Fruit fly (Drosophila melanogaster) whole organism, embryonic: ENCODE results near the gene trem.

Source experiments
- Awh ChIP-seq: fragments of 200-800 bp; sonication (Bioruptor generic); IDR thresholded peaks from 2 replicates; pipeline ENCODE4, ENCODE4 v1.3.6; 2022; ENCODE audit warnings: missing biosample characterization, missing genetic modification characterization
- BEAF-32 ChIP-seq: fragments of 200-800 bp; sonication (Bioruptor generic); optimal IDR thresholded peaks from 3 replicates; lab custom pipeline; 2017; ENCODE audit warnings: missing biosample characterization, missing genetic modification characterization, mild to moderate bottlenecking, moderate library complexity, missing genetic modification reagents
- Bdp1 ChIP-seq: fragments of 200-800 bp; sonication (Bioruptor generic); optimal IDR thresholded peaks from 3 replicates; lab custom pipeline; 2016; ENCODE audit warnings: missing biosample characterization, missing genetic modification characterization
- CG10565 ChIP-seq: fragments of 200-800 bp; sonication (Bioruptor generic); optimal IDR thresholded peaks from 3 replicates; lab custom pipeline; 2016; ENCODE audit warnings: missing biosample characterization, mild to moderate bottlenecking, missing genetic modification characterization
- CG10959 ChIP-seq: fragments of 200-800 bp; sonication (Bioruptor generic); IDR thresholded peaks from 2 replicates; pipeline ENCODE4 v1.3.6; 2022; ENCODE audit warnings: missing biosample characterization, missing genetic modification characterization
- CG11398 ChIP-seq: fragments of 200-800 bp; sonication (Bioruptor generic); optimal IDR thresholded peaks from 2 replicates; lab custom pipeline; 2016; ENCODE audit warnings: missing biosample characterization, missing genetic modification characterization
- CG14014 ChIP-seq: fragments of 200-800 bp; sonication (Bioruptor generic); IDR thresholded peaks from 2 replicates; pipeline ENCODE4 v1.3.6; 2022; ENCODE audit warnings: missing biosample characterization, missing genetic modification characterization
- CG14050 ChIP-seq: fragments of 200-800 bp; sonication (Bioruptor generic); IDR thresholded peaks from 3 replicates; pipeline ENCODE4 v1.3.6; 2022; ENCODE audit warnings: missing biosample characterization, missing genetic modification characterization
- CG14441 ChIP-seq: fragments of 200-800 bp; sonication (Bioruptor generic); IDR thresholded peaks from 2 replicates; pipeline ENCODE4 v1.3.6; 2022; ENCODE audit warnings: missing biosample characterization, missing genetic modification characterization
- CG14667 ChIP-seq: fragments of 200-800 bp; sonication (Bioruptor generic); IDR thresholded peaks from 2 replicates; pipeline ENCODE4 v1.3.6; 2022; ENCODE audit warnings: missing biosample characterization, missing genetic modification characterization
- CG15073 ChIP-seq: fragments of 200-800 bp; sonication (Bioruptor generic); optimal IDR thresholded peaks from 2 replicates; lab custom pipeline; 2016; ENCODE audit warnings: missing biosample characterization, missing genetic modification characterization
- CG17802 ChIP-seq: fragments of 200-800 bp; sonication (Bioruptor generic); optimal IDR thresholded peaks from 2 replicates; lab custom pipeline; 2018; ENCODE audit warnings: missing biosample characterization, mild to moderate bottlenecking, missing genetic modification characterization, moderate library complexity
- CG18764 ChIP-seq: fragments of 200-800 bp; sonication (Bioruptor generic); optimal IDR thresholded peaks from 3 replicates; lab custom pipeline; 2016; ENCODE audit warnings: missing biosample characterization, missing genetic modification characterization
- CG30020 ChIP-seq: fragments of 200-800 bp; optimal IDR thresholded peaks from 2 replicates; lab custom pipeline; 2019; ENCODE audit warnings: missing biosample characterization, mild to moderate bottlenecking, missing genetic modification characterization, moderate library complexity
- CG3847 ChIP-seq: fragments of 200-800 bp; sonication (Bioruptor generic); IDR thresholded peaks from 2 replicates; pipeline ENCODE4 v1.3.6; 2022; ENCODE audit warnings: missing biosample characterization, missing genetic modification characterization
- CG43689 ChIP-seq: fragments of 200-800 bp; sonication (Bioruptor generic); IDR thresholded peaks from 2 replicates; pipeline ENCODE4 v1.3.6; 2022; ENCODE audit warnings: missing biosample characterization, missing genetic modification characterization
- CG4707 ChIP-seq: fragments of 200-800 bp; sonication (Bioruptor generic); optimal IDR thresholded peaks from 2 replicates; lab custom pipeline; 2018; ENCODE audit warnings: missing biosample characterization, mild to moderate bottlenecking, missing genetic modification characterization, moderate library complexity
- CG7963 ChIP-seq: fragments of 200-800 bp; sonication (Bioruptor generic); IDR thresholded peaks from 3 replicates; pipeline ENCODE4 v1.3.6; 2022; ENCODE audit warnings: missing biosample characterization, missing genetic modification characterization; ENCODE audit not compliant: partially characterized antibody
- CG7987 ChIP-seq: fragments of 200-800 bp; sonication (Bioruptor generic); optimal IDR thresholded peaks from 2 replicates; lab custom pipeline; 2018; ENCODE audit warnings: missing biosample characterization, mild to moderate bottlenecking, missing genetic modification characterization, moderate library complexity
- CG8388 ChIP-seq: fragments of 200-800 bp; sonication (Bioruptor generic); optimal IDR thresholded peaks from 2 replicates; lab custom pipeline; 2019; ENCODE audit warnings: missing biosample characterization, mild to moderate bottlenecking, missing genetic modification characterization, moderate library complexity
- CG9817 ChIP-seq: fragments of 200-800 bp; sonication (Bioruptor generic); optimal IDR thresholded peaks from 2 replicates; lab custom pipeline; 2018; ENCODE audit warnings: missing biosample characterization, mild to moderate bottlenecking, missing genetic modification characterization, moderate library complexity
- Chrac-16 ChIP-seq: fragments of 200-800 bp; sonication (Bioruptor generic); optimal IDR thresholded peaks from 3 replicates; lab custom pipeline; 2016; ENCODE audit warnings: missing biosample characterization, missing genetic modification characterization
- Doc3 ChIP-seq: fragments of 200-800 bp; sonication (Bioruptor generic); IDR thresholded peaks from 3 replicates; pipeline ENCODE4 v1.3.6; 2022; ENCODE audit warnings: missing biosample characterization, missing genetic modification characterization; ENCODE audit not compliant: partially characterized antibody
- Dp ChIP-seq: fragments of 200-800 bp; sonication (Bioruptor generic); optimal IDR thresholded peaks from 2 replicates; lab custom pipeline; 2018; ENCODE audit warnings: missing biosample characterization, mild to moderate bottlenecking, missing genetic modification characterization, moderate library complexity
- Dref ChIP-seq: fragments of 200-800 bp; sonication (Bioruptor generic); IDR thresholded peaks from 2 replicates; pipeline ENCODE4 v1.3.6; 2022; ENCODE audit warnings: missing biosample characterization, missing genetic modification characterization
- E2f1 ChIP-seq: fragments of 200-800 bp; sonication (Bioruptor generic); IDR thresholded peaks from 2 replicates; pipeline ENCODE4 v1.3.6; 2022; ENCODE audit warnings: missing biosample characterization, missing genetic modification characterization
- E2f2 ChIP-seq: fragments of 200-800 bp; sonication (Bioruptor generic); IDR thresholded peaks from 2 replicates; pipeline ENCODE4 v1.3.6; 2022; ENCODE audit warnings: missing biosample characterization, missing genetic modification characterization
- Ets97D ChIP-seq: fragments of 200-800 bp; sonication (Bioruptor generic); optimal IDR thresholded peaks from 3 replicates; lab custom pipeline; 2016; ENCODE audit warnings: missing biosample characterization, missing genetic modification characterization
- Hand ChIP-seq: fragments of 200-800 bp; sonication (Bioruptor generic); optimal IDR thresholded peaks from 2 replicates; lab custom pipeline; 2017; ENCODE audit warnings: mild to moderate bottlenecking, missing biosample characterization, missing genetic modification reagents, missing genetic modification characterization
- Mrtf ChIP-seq: fragments of 200-800 bp; sonication (Bioruptor generic); IDR thresholded peaks from 3 replicates; pipeline ENCODE4 v1.3.6; 2022; ENCODE audit warnings: missing biosample characterization, missing genetic modification characterization
- NfI ChIP-seq: fragments of 200-800 bp; sonication (Bioruptor generic); optimal IDR thresholded peaks from 3 replicates; lab custom pipeline; 2018; ENCODE audit warnings: missing biosample characterization, mild to moderate bottlenecking, missing genetic modification characterization, moderate library complexity
- Side ChIP-seq: fragments of 200-800 bp; sonication (Bioruptor generic); optimal IDR thresholded peaks from 2 replicates; lab custom pipeline; 2016; ENCODE audit warnings: missing biosample characterization, missing genetic modification characterization
- Sin3A ChIP-seq: fragments of >200 bp; optimal IDR thresholded peaks from 2 replicates; lab custom pipeline; 2018
- Sry-δ ChIP-seq: fragments of 200-800 bp; sonication (Bioruptor generic); optimal IDR thresholded peaks from 2 replicates; lab custom pipeline; 2016; ENCODE audit warnings: missing biosample characterization, missing genetic modification characterization
- Tbp ChIP-seq: fragments of >200 bp; optimal IDR thresholded peaks from 2 replicates; lab custom pipeline; 2018; ENCODE audit warnings: missing biosample characterization, missing genetic modification characterization
- amos ChIP-seq: fragments of 200-800 bp; sonication (Bioruptor generic); IDR thresholded peaks from 2 replicates; pipeline ENCODE4 v1.3.6; 2022; ENCODE audit warnings: missing biosample characterization, missing genetic modification characterization; ENCODE audit not compliant: partially characterized antibody
- ash1 ChIP-seq: fragments of 200-800 bp; sonication (Bioruptor generic); optimal IDR thresholded peaks from 2 replicates; lab custom pipeline; 2018; ENCODE audit warnings: missing biosample characterization, mild to moderate bottlenecking, missing genetic modification characterization
- ato ChIP-seq: fragments of 200-800 bp; sonication (Bioruptor generic); IDR thresholded peaks from 2 replicates; pipeline ENCODE4 v1.3.6; 2022; ENCODE audit warnings: missing biosample characterization, missing genetic modification characterization; ENCODE audit not compliant: partially characterized antibody
- cato ChIP-seq: fragments of 200-800 bp; sonication (Bioruptor generic); optimal IDR thresholded peaks from 2 replicates; lab custom pipeline; 2016; ENCODE audit warnings: missing biosample characterization, missing genetic modification characterization, borderline replicate concordance
- chif ChIP-seq, 2 experiments: fragments of 200-800 bp; sonication (Bioruptor generic); optimal IDR thresholded peaks; 3 replicates each; lab custom pipeline; 2016; ENCODE audit warnings: missing biosample characterization in 2 of 2, missing genetic modification characterization in 2 of 2
- dan ChIP-seq: fragments of 200-800 bp; sonication (Bioruptor generic); IDR thresholded peaks from 2 replicates; pipeline ENCODE4 v1.3.6; 2022; ENCODE audit warnings: missing biosample characterization, missing genetic modification characterization
- ftz-f1 ChIP-seq: fragments of 200-800 bp; sonication (Bioruptor generic); optimal IDR thresholded peaks from 2 replicates; lab custom pipeline; 2016; ENCODE audit warnings: missing biosample characterization, missing genetic modification characterization
- gsb ChIP-seq: fragments of 200-800 bp; sonication (Bioruptor generic); IDR thresholded peaks from 2 replicates; pipeline ENCODE4 v1.3.6; 2022; ENCODE audit warnings: missing biosample characterization, missing genetic modification characterization
- inv ChIP-seq: fragments of 200-800 bp; sonication (Bioruptor generic); IDR thresholded peaks from 2 replicates; pipeline ENCODE4 v1.3.6; 2022; ENCODE audit warnings: missing biosample characterization, missing genetic modification characterization; ENCODE audit not compliant: partially characterized antibody
- org-1 ChIP-seq: fragments of 200-800 bp; sonication (Bioruptor generic); optimal IDR thresholded peaks from 2 replicates; lab custom pipeline; 2017; ENCODE audit warnings: missing biosample characterization, missing genetic modification characterization
- pfk ChIP-seq: fragments of 200-800 bp; sonication (Bioruptor generic); optimal IDR thresholded peaks from 2 replicates; lab custom pipeline; 2018; ENCODE audit warnings: missing biosample characterization, mild to moderate bottlenecking, missing genetic modification characterization, moderate library complexity
- pum ChIP-seq: fragments of 200-800 bp; sonication (Bioruptor generic); optimal IDR thresholded peaks from 2 replicates; lab custom pipeline; 2016; ENCODE audit warnings: missing biosample characterization, missing genetic modification characterization
- run ChIP-seq: fragments of 200-800 bp; sonication (Bioruptor generic); optimal IDR thresholded peaks from 3 replicates; lab custom pipeline; 2018; ENCODE audit warnings: missing biosample characterization, mild to moderate bottlenecking, missing genetic modification characterization
- salm ChIP-seq: fragments of 200-800 bp; sonication (Bioruptor generic); optimal IDR thresholded peaks from 2 replicates; lab custom pipeline; 2018; ENCODE audit warnings: missing biosample characterization, mild to moderate bottlenecking, missing genetic modification characterization
- stwl ChIP-seq: fragments of 200-800 bp; sonication (Bioruptor generic); optimal IDR thresholded peaks from 3 replicates; lab custom pipeline; 2018; ENCODE audit warnings: missing biosample characterization, mild to moderate bottlenecking, missing genetic modification characterization, moderate library complexity
- tap ChIP-seq: fragments of 200-800 bp; optimal IDR thresholded peaks from 3 replicates; lab custom pipeline; 2019; ENCODE audit warnings: missing biosample characterization, mild to moderate bottlenecking, missing genetic modification characterization, moderate library complexity

Gene trem

dm6 chr3R:20035887-20036286 is 4.8 kb upstream of the trem start, which contains the start of gene Regnase-1 (continued):
- TF ChIP-seq Chrac-16 (GFP tag; lab: Kevin White, UChicago) = peak; percentile 59
- peak; percentile 93 for TF ChIP-seq salm
- peak; percentile 80 to 93 for TF ChIP-seq chif (GFP tag; optimal IDR thresholded peaks at IDR 0.05; lab: Kevin White, UChicago)
- peak; percentile 94 for TF ChIP-seq ash1 (GFP tag; lab: Kevin White, UChicago)
- peak; percentile 79 for TF ChIP-seq pum (GFP tag; lab: Kevin White, UChicago)
- peak; percentile 88 for TF ChIP-seq CG11398 (GFP tag; lab: Kevin White, UChicago)
- peak; percentile 87 for TF ChIP-seq tap (tag; lab: Kevin White, UChicago)
- TF ChIP-seq CG30020 (tag; lab: Kevin White, UChicago) = peak; percentile 63
- TF ChIP-seq cato (GFP tag; lab: Kevin White, UChicago) = peak; percentile 74
- no peak for TF ChIP-seq CG10565
- TF ChIP-seq CG14014 (GFP tag; lab: Robert Waterston, UW) = peak; percentile 87; the same call in 1 of the 2 replicates
- peak; percentile 65; the same call in 2 of the 3 replicates for TF ChIP-seq CG14050 (GFP tag; lab: Robert Waterston, UW)
- TF ChIP-seq Side (GFP tag; lab: Kevin White, UChicago) = peak; percentile 92
- peak; percentile 100 for TF ChIP-seq Sry-δ (GFP tag; lab: Kevin White, UChicago)
- TF ChIP-seq E2f2 (GFP tag; lab: Robert Waterston, UW) = peak; percentile 98
- no peak for TF ChIP-seq Tbp
- TF ChIP-seq CG10959 (GFP tag; lab: Robert Waterston, UW) = peak; percentile 82
- peak; percentile 89 for TF ChIP-seq Awh (GFP tag; lab: Robert Waterston, UW)
- TF ChIP-seq inv (GFP tag; lab: Robert Waterston, UW) = peak; percentile 92
- TF ChIP-seq ftz-f1 (GFP tag; lab: Kevin White, UChicago) = no peak
- TF ChIP-seq Hand (GFP tag; lab: Kevin White, UChicago) = peak; percentile 88
- TF ChIP-seq NfI (GFP tag; lab: Kevin White, UChicago) = peak; percentile 97
- TF ChIP-seq Sin3A (lab: Kevin White, UChicago) = peak; percentile 51
- TF ChIP-seq CG43689 (GFP tag; lab: Robert Waterston, UW) = peak; percentile 76
- TF ChIP-seq CG7987 = peak; percentile 98
- TF ChIP-seq Dref (GFP tag; lab: Robert Waterston, UW) = peak; percentile 99
- peak; percentile 66 for TF ChIP-seq CG17802 (tag; lab: Kevin White, UChicago)
- peak; percentile 96 for TF ChIP-seq BEAF-32 (GFP tag; lab: Kevin White, UChicago)
- TF ChIP-seq Bdp1 (GFP tag; lab: Kevin White, UChicago) = peak; percentile 81
- peak; percentile 90 for TF ChIP-seq E2f1 (GFP tag; lab: Robert Waterston, UW)
- TF ChIP-seq CG15073 (GFP tag; lab: Kevin White, UChicago) = no peak
- peak; percentile 96 for TF ChIP-seq ato (GFP tag; lab: Robert Waterston, UW)
- peak; percentile 96 for TF ChIP-seq Dp
- TF ChIP-seq CG18764 (GFP tag; lab: Kevin White, UChicago) = peak; percentile 89
- peak; percentile 83 for TF ChIP-seq org-1 (GFP tag; lab: Kevin White, UChicago)
- peak; percentile 98 for TF ChIP-seq amos (GFP tag; lab: Robert Waterston, UW)
- peak; percentile 93 for TF ChIP-seq CG4707
- peak; percentile 48; the same call in 1 of the 2 replicates for TF ChIP-seq CG14667 (GFP tag; lab: Robert Waterston, UW)
- peak; percentile 90 for TF ChIP-seq CG9817 (tag; lab: Kevin White, UChicago)
- TF ChIP-seq gsb (GFP tag; lab: Robert Waterston, UW) = peak; percentile 86
- peak; percentile 99 for TF ChIP-seq stwl (tag; lab: Kevin White, UChicago)
- peak; percentile 77 for TF ChIP-seq CG14441 (GFP tag; lab: Robert Waterston, UW)
- peak; percentile 90 for TF ChIP-seq CG8388
- TF ChIP-seq Mrtf = peak; percentile 71; the same call in 2 of the 3 replicates
- peak; percentile 80 for TF ChIP-seq run (tag; lab: Kevin White, UChicago)
- peak; percentile 91 for TF ChIP-seq CG3847 (GFP tag; lab: Robert Waterston, UW)
- TF ChIP-seq Ets97D (GFP tag; lab: Kevin White, UChicago) = peak; percentile 100
- TF ChIP-seq CG7963 = peak; percentile 95
- no peak for TF ChIP-seq dan (GFP tag; lab: Robert Waterston, UW)
- peak; percentile 93 for TF ChIP-seq Doc3 (GFP tag; lab: Robert Waterston, UW)
- peak; percentile 81 for TF ChIP-seq pfk (GFP tag; lab: Kevin White, UChicago)
